Worm (Caenorhabditis elegans): ENCODE measurements around the gene F36H5.17.

ce11 chrII:1725735-1726134 lies 30.2 kb downstream of the F36H5.17 start, which contains the start of gene F45C12.17:
- TF ChIP-seq elt-1 (tag; optimal IDR thresholded peaks at IDR 0.05) (no peak), fos-1 (tag; optimal IDR thresholded peaks at IDR 0.05) (no peak), snpc-4 (tag; optimal IDR thresholded peaks at IDR 0.05) (no peak), ceh-16 (tag; optimal IDR thresholded peaks at IDR 0.05) (no peak), unc-62 (GFP tag; optimal IDR thresholded peaks at IDR 0.05) (no peak), ama-1 (optimal IDR thresholded peaks at IDR 0.05) (no peak), mdl-1 (tag; optimal IDR thresholded peaks at IDR 0.05) (no peak)

Data from whole organism, L3 larva.